Worm (Caenorhabditis elegans): ENCODE measurements around the gene tceb-3.

ce11 chrII:10959676-10960075, 12.5 kb upstream of the tceb-3 start:
- TF ChIP-seq lin-39 (tag; optimal IDR thresholded peaks at IDR 0.05): no peak
- no peak for TF ChIP-seq fos-1 (tag; optimal IDR thresholded peaks at IDR 0.05)
- no peak for TF ChIP-seq pqm-1 (tag; optimal IDR thresholded peaks at IDR 0.05)
- TF ChIP-seq zag-1 (tag; optimal IDR thresholded peaks at IDR 0.05): no peak
